Fruit fly (Drosophila melanogaster): ENCODE data around the gene Ythdc1.
A peak's percentile ranks its signal among the peaks of the same experiment; 100 is the strongest.

DNA sequence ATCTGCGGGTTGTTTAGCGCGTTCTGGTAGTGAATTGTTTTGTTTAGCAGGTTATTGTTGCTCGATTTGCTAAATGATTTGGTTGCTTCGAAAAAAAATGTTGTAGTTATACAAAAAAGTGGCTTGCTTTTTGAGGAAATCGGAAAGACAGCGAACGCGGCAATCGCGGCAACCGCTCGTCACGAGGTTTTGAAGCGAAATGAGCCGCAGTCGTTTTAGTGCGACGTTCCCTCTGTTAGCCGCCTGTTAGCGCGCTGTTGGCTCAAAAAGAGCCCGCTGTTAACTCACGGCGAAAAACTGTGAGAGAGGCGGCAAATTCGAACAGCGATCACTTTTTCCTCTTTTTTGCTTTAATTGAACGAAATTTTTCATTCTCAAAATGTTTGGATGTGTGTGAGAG is 43.8 kb upstream of the Ythdc1 start:
- TF ChIP-seq CG4496 (GFP tag; IDR thresholded peaks at IDR 0.05): peak; percentile 54; the same call in 1 of the 3 replicates
- no peak for TF ChIP-seq CG8301 (tag; optimal IDR thresholded peaks at IDR 0.05)
- no peak for TF ChIP-seq CG14655 (GFP tag; optimal IDR thresholded peaks at IDR 0.05)
- TF ChIP-seq Ets98B (GFP tag; IDR thresholded peaks at IDR 0.05): peak; percentile 14; the same call in 1 of the 2 replicates
- no peak for TF ChIP-seq EcR (GFP tag; optimal IDR thresholded peaks at IDR 0.05)
- TF ChIP-seq CG13204 (GFP tag; optimal IDR thresholded peaks at IDR 0.05): no peak
- peak; percentile 5 for TF ChIP-seq CG8159 (tag; optimal IDR thresholded peaks at IDR 0.05)
- no peak for TF ChIP-seq CG9948 (tag; optimal IDR thresholded peaks at IDR 0.05)
- TF ChIP-seq Pif1A (GFP tag; optimal IDR thresholded peaks at IDR 0.05): no peak

All from whole organism, pupa.